Worm (Caenorhabditis elegans) whole organism, young adult: Measurements from ENCODE around the gene T20D4.11.

ENCODE experiments used
- F22D6.2 ChIP-seq: sonication (generic microtip); optimal IDR thresholded peaks from 2 replicates; lab custom pipeline; 2016; ENCODE audit warnings: mild to moderate bottlenecking, missing genetic modification characterization, missing compliant biosample characterization
- Y56A3A.18 ChIP-seq: fragments of 200-800 bp; sonication (Bioruptor generic); IDR thresholded peaks from 2 replicates; pipeline ENCODE4 v1.3.6; 2022; ENCODE audit warnings: missing genetic modification reagents, missing genetic modification characterization, missing compliant biosample characterization
- ceh-27 ChIP-seq: fragments of 200-800 bp; sonication (Bioruptor generic); optimal IDR thresholded peaks from 2 replicates; lab custom pipeline; 2018; ENCODE audit warnings: mild to moderate bottlenecking, missing genetic modification characterization, moderate library complexity, missing compliant biosample characterization
- dpff-1 ChIP-seq: sonication (generic microtip); optimal IDR thresholded peaks from 2 replicates; lab custom pipeline; 2017; ENCODE audit warnings: mild to moderate bottlenecking, missing genetic modification characterization, missing compliant biosample characterization
- gei-17 ChIP-seq: fragments of 200-800 bp; sonication (Bioruptor generic); optimal IDR thresholded peaks from 2 replicates; lab custom pipeline; 2018; ENCODE audit warnings: mild to moderate bottlenecking, missing genetic modification characterization, missing compliant biosample characterization
- hmg-20 ChIP-seq: fragments of 200-800 bp; sonication (Bioruptor generic); IDR thresholded peaks from 2 replicates; pipeline ENCODE4 v1.3.6; 2022; ENCODE audit warnings: missing genetic modification reagents, missing genetic modification characterization, missing compliant biosample characterization
- hsf-1 ChIP-seq: fragments of 200-800 bp; sonication (Bioruptor generic); IDR thresholded peaks from 2 replicates; pipeline ENCODE4 v1.3.6; 2022; ENCODE audit warnings: missing genetic modification reagents, missing genetic modification characterization, missing compliant biosample characterization
- lin-40 ChIP-seq: sonication (generic microtip); optimal IDR thresholded peaks from 2 replicates; lab custom pipeline; 2016; ENCODE audit warnings: missing genetic modification characterization, mild to moderate bottlenecking, missing compliant biosample characterization, missing genotype, missing genetic modification reagents
- unc-130 ChIP-seq: sonication (generic microtip); optimal IDR thresholded peaks from 2 replicates; lab custom pipeline; 2016; ENCODE audit warnings: missing genetic modification reagents, missing genetic modification characterization, missing compliant biosample characterization
- ztf-18 ChIP-seq: sonication (generic microtip); optimal IDR thresholded peaks from 2 replicates; lab custom pipeline; 2016; ENCODE audit warnings: missing genotype, mild to moderate bottlenecking, missing genetic modification characterization, missing compliant biosample characterization

ce11 chrV:3352925-3353324 is 45.6 kb upstream of the T20D4.11 start, which contains the start of gene C17B7.12:
- TF ChIP-seq ceh-27 (GFP tag; lab: Kevin White, UChicago): no peak
- TF ChIP-seq gei-17 (GFP tag; lab: Kevin White, UChicago): no peak
- no peak for TF ChIP-seq hsf-1 (GFP tag; lab: Robert Waterston, UW)
- TF ChIP-seq dpff-1 (tag; lab: Kevin White, UChicago): no peak
- no peak for TF ChIP-seq hmg-20 (GFP tag; lab: Robert Waterston, UW)
- no peak for TF ChIP-seq lin-40 (tag; lab: Kevin White, UChicago)
- TF ChIP-seq Y56A3A.18 (GFP tag; lab: Robert Waterston, UW): no peak
- no peak for TF ChIP-seq unc-130 (GFP tag; lab: Kevin White, UChicago)
- TF ChIP-seq ztf-18 (tag; lab: Kevin White, UChicago): no peak
- no peak for TF ChIP-seq F22D6.2
